Fruit fly (Drosophila melanogaster): ENCODE measurements around the gene CG31122.

CG31122 gene

DNA sequence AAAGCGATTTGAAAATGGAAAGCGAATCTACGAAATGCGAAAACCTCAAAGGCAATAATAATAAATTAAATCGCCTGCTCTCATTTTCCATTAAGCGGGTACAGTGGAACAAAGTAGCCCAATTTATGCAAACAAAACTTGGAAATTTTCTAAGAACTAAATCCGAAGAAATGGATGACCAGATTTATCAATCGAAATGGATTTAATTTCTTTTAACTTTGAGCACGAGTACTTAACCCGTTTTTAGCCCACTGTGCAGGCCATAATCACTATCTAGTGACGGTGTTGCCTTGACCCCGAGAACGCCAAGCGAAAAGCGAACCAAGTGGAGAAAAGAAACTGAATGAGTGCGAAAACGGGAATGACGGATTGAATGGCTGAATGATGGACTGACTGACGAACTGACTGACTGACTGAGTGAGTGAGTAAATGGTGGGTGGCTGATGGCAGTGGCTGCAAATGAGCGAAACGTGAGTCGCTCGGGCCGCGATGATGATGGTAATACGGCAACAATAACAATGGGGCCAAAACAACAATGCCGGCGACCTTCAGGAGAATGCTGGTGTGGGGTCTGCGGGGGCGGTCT lies 43.6 kb upstream of the CG31122 start (continued):
- peak; percentile 89 for TF ChIP-seq achi (GFP tag; optimal IDR thresholded peaks at IDR 0.05)
- peak; percentile 80 for TF ChIP-seq CG6808 (GFP tag; optimal IDR thresholded peaks at IDR 0.05)
- TF ChIP-seq Hr38 (GFP tag; optimal IDR thresholded peaks at IDR 0.05): no peak
- peak; percentile 88 for TF ChIP-seq spab (GFP tag; optimal IDR thresholded peaks at IDR 0.05)
- TF ChIP-seq CG8632 (GFP tag; optimal IDR thresholded peaks at IDR 0.05): peak; percentile 86
- TF ChIP-seq Ets21C (GFP tag; optimal IDR thresholded peaks at IDR 0.05): peak; percentile 61
- peak; percentile 84 for TF ChIP-seq CG3919 (GFP tag; optimal IDR thresholded peaks at IDR 0.05)
- TF ChIP-seq fd85E (GFP tag; optimal IDR thresholded peaks at IDR 0.05): peak; percentile 25
- peak; percentile 77 for TF ChIP-seq Hr39 (GFP tag; optimal IDR thresholded peaks at IDR 0.05)

DNA sequence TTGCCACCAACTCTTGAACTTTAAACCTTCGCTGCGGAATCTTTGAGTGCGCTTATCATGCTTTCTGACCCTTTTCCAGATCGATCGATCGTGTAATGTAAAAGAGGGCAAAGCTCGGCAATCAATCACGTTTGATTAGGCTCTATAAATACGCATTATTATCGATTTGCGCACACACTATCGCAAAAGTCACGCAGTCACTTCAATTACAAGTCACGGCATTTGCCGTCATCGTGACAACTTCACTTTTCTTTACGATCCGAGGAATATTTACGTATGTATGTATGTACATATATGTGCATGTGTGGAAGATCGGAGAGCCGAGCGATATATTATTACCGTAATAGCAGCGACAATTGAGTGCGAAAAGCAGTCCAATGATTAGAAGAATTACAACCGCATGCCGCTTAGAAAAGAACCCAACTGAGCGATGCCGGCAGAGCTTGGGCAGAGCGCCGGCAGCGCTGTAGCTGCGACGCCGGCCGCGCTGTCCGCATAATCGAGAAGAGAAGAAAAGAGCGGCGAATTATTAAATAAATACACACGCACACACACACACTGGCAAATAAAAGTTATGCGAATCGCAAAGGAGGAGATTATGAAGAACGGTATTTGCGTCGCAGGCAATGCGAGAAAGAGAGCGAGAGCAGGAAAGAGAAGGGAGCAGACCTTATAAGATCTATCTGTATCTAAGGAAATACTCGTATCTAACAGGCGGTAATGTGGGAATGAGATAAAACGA lies 37.4 kb upstream of the CG31122 start:
- no peak for TF ChIP-seq CG15336 (GFP tag; IDR thresholded peaks at IDR 0.05)
- no peak for TF ChIP-seq Sox15 (GFP tag; optimal IDR thresholded peaks at IDR 0.05)
- TF ChIP-seq svp (GFP tag): peak; percentile 47
- TF ChIP-seq CG10631 (GFP tag; optimal IDR thresholded peaks at IDR 0.05): no peak
- TF ChIP-seq CG10669 (GFP tag; optimal IDR thresholded peaks at IDR 0.05): no peak
- no peak for TF ChIP-seq OdsH (GFP tag; optimal IDR thresholded peaks at IDR 0.05)
- TF ChIP-seq eg (GFP tag; IDR thresholded peaks at IDR 0.05): no peak
- TF ChIP-seq CG8119 (GFP tag; IDR thresholded peaks at IDR 0.05): no peak
- no peak for TF ChIP-seq CG4318 (GFP tag; optimal IDR thresholded peaks at IDR 0.05)
- no peak for TF ChIP-seq pdm3 (GFP tag; optimal IDR thresholded peaks at IDR 0.05)
- no peak for TF ChIP-seq CG6792 (GFP tag; optimal IDR thresholded peaks at IDR 0.05)
- no peak for TF ChIP-seq CG11294 (GFP tag; IDR thresholded peaks at IDR 0.05)
- peak; percentile 52 for TF ChIP-seq fkh (GFP tag; optimal IDR thresholded peaks at IDR 0.05)
- TF ChIP-seq cyc (GFP tag; optimal IDR thresholded peaks at IDR 0.05): no peak
- TF ChIP-seq fd85E (GFP tag; optimal IDR thresholded peaks at IDR 0.05): no peak
- TF ChIP-seq Ets21C (GFP tag; optimal IDR thresholded peaks at IDR 0.05): no peak
- no peak for TF ChIP-seq Blimp-1 (GFP tag; optimal IDR thresholded peaks at IDR 0.05)
- TF ChIP-seq CG6163 (GFP tag; IDR thresholded peaks at IDR 0.05): no peak
- TF ChIP-seq vri (GFP tag; optimal IDR thresholded peaks at IDR 0.05): peak; percentile 57
- no peak for TF ChIP-seq Eip78C (GFP tag)
- TF ChIP-seq CG7368 (GFP tag; optimal IDR thresholded peaks at IDR 0.05): no peak
- TF ChIP-seq Sox14 (GFP tag; optimal IDR thresholded peaks at IDR 0.05): no peak
- TF ChIP-seq Hr4 (GFP tag; optimal IDR thresholded peaks at IDR 0.05): no peak
- peak; percentile 1 for TF ChIP-seq CG6276 (GFP tag; optimal IDR thresholded peaks at IDR 0.05)
- TF ChIP-seq fd59A (GFP tag; optimal IDR thresholded peaks at IDR 0.05): no peak
- no peak for TF ChIP-seq spab (GFP tag; optimal IDR thresholded peaks at IDR 0.05)
- TF ChIP-seq Eip75B (GFP tag; optimal IDR thresholded peaks at IDR 0.05): no peak
- no peak for TF ChIP-seq lz (GFP tag; optimal IDR thresholded peaks at IDR 0.05)
- no peak for TF ChIP-seq Met (GFP tag; optimal IDR thresholded peaks at IDR 0.05)
- TF ChIP-seq acj6 (GFP tag; optimal IDR thresholded peaks at IDR 0.05): no peak
- no peak for TF ChIP-seq ss (GFP tag; optimal IDR thresholded peaks at IDR 0.05)

DNA sequence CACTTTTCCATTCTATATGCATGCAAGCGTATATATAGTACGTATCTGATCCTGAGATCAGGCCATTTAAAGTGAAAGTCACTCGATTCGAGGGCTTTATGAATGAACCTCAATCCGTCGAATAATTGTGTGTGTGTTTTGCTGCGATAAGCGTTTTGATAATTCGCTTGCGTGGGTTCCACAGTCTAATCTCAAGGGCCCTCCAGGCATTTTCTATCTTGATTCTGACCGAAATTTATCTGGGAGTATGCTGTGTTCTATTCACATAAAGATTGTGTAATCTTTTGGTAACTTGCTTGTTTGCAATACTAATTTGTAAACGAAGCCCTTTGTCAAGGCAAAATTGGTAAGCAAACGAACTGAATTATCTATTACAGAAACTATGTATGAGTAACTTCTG lies 36.5 kb upstream of the CG31122 start:
- TF ChIP-seq CG34406 (GFP tag; optimal IDR thresholded peaks at IDR 0.05) (no peak), CG10631 (GFP tag; optimal IDR thresholded peaks at IDR 0.05) (no peak), achi (GFP tag; optimal IDR thresholded peaks at IDR 0.05) (no peak), CG9139 (GFP tag; optimal IDR thresholded peaks at IDR 0.05) (no peak), CG3032 (tag; optimal IDR thresholded peaks at IDR 0.05) (no peak), dsx (GFP tag; optimal IDR thresholded peaks at IDR 0.05; ENCODE audit: poor library complexity, severe bottlenecking) (no peak), CG3919 (GFP tag; optimal IDR thresholded peaks at IDR 0.05) (no peak), ss (GFP tag; optimal IDR thresholded peaks at IDR 0.05) (no peak), dac (GFP tag; optimal IDR thresholded peaks at IDR 0.05) (no peak), salr (GFP tag; optimal IDR thresholded peaks at IDR 0.05) (no peak), fkh (GFP tag; optimal IDR thresholded peaks at IDR 0.05) (no peak), CG11902 (GFP tag; optimal IDR thresholded peaks at IDR 0.05) (no peak), CG1621 (tag; optimal IDR thresholded peaks at IDR 0.05) (no peak), CG6276 (GFP tag; optimal IDR thresholded peaks at IDR 0.05) (no peak), Hr4 (GFP tag; optimal IDR thresholded peaks at IDR 0.05) (no peak), CG6792 (GFP tag; optimal IDR thresholded peaks at IDR 0.05) (no peak)

Measured in whole organism, prepupa.